Worm (Caenorhabditis elegans) whole organism, L2 larva: ENCODE measurements around the gene nspg-7.1.

ENCODE experiments used
- blmp-1 ChIP-seq: sonication (generic microtip); optimal IDR thresholded peaks from 2 replicates; lab custom pipeline; 2017; ENCODE audit warnings: missing genetic modification characterization, mild to moderate bottlenecking, missing compliant biosample characterization, antibody characterized with exemption, moderate library complexity; ENCODE audit not compliant: insufficient read depth
- dmd-4 ChIP-seq: sonication (generic microtip); optimal IDR thresholded peaks from 2 replicates; lab custom pipeline; 2017; ENCODE audit warnings: missing biosample characterization, missing genetic modification characterization
- elt-3 ChIP-seq: sonication (generic microtip); optimal IDR thresholded peaks from 2 replicates; lab custom pipeline; 2017; ENCODE audit warnings: missing biosample characterization, missing genetic modification characterization
- lin-39 ChIP-seq: fragments of 150-350 bp; optimal IDR thresholded peaks from 2 replicates; lab custom pipeline; 2014; ENCODE audit warnings: missing biosample characterization, missing genetic modification reagents, missing genetic modification characterization
- nhr-10 ChIP-seq: sonication (generic microtip); optimal IDR thresholded peaks from 2 replicates; lab custom pipeline; 2017; ENCODE audit warnings: missing biosample characterization, missing genetic modification characterization
- nhr-23 ChIP-seq: fragments of 150-350 bp; optimal IDR thresholded peaks from 2 replicates; lab custom pipeline; 2014; ENCODE audit warnings: missing biosample characterization, missing genetic modification reagents, missing genetic modification characterization
- nhr-237 ChIP-seq: fragments of 150-350 bp; optimal IDR thresholded peaks from 2 replicates; lab custom pipeline; 2014; ENCODE audit warnings: missing biosample characterization, missing genetic modification characterization
- snpc-4 ChIP-seq: fragments of 150-350 bp; optimal IDR thresholded peaks from 2 replicates; lab custom pipeline; 2014; ENCODE audit warnings: missing biosample characterization, missing genetic modification characterization
- unc-55 ChIP-seq: fragments of 150-350 bp; sonication (generic microtip); optimal IDR thresholded peaks from 3 replicates; lab custom pipeline; 2014; ENCODE audit warnings: missing biosample characterization, missing genetic modification reagents, missing genetic modification characterization
- ztf-4 ChIP-seq: fragments of 150-350 bp; optimal IDR thresholded peaks from 2 replicates; lab custom pipeline; 2014; ENCODE audit warnings: missing biosample characterization, missing genetic modification characterization

- TF ChIP-seq ztf-4 (tag; lab: Kevin White, UChicago) (no peak), blmp-1 (tag; lab: Kevin White, UChicago) (no peak), snpc-4 (tag; lab: Kevin White, UChicago) (no peak), nhr-23 (tag; lab: Kevin White, UChicago) (no peak), nhr-10 (tag; lab: Kevin White, UChicago) (no peak), lin-39 (tag; lab: Kevin White, UChicago) (no peak), dmd-4 (tag; lab: Kevin White, UChicago) (no peak), elt-3 (tag; lab: Kevin White, UChicago) (no peak), unc-55 (GFP tag; lab: Kevin White, UChicago) (no peak), nhr-237 (tag; lab: Kevin White, UChicago) (no peak)
Observed at ce11 chrIV:9374529-9374928, 43.9 kb upstream of the nspg-7.1 start, which contains the start of gene C10C5.3.
